Worm (Caenorhabditis elegans) whole organism, L4/young adult: ENCODE measurements around the gene psme-3.

ENCODE experiments used
- W03F9.2 ChIP-seq: fragments of 150-350 bp; optimal IDR thresholded peaks from 2 replicates; lab custom pipeline; 2014; ENCODE audit warnings: missing biosample characterization, missing genetic modification characterization
- him-1 ChIP-seq: sonication (generic microtip); optimal IDR thresholded peaks from 2 replicates; lab custom pipeline; 2016; ENCODE audit warnings: missing genotype, missing genetic modification reagents, missing genetic modification characterization, missing compliant biosample characterization

DNA sequence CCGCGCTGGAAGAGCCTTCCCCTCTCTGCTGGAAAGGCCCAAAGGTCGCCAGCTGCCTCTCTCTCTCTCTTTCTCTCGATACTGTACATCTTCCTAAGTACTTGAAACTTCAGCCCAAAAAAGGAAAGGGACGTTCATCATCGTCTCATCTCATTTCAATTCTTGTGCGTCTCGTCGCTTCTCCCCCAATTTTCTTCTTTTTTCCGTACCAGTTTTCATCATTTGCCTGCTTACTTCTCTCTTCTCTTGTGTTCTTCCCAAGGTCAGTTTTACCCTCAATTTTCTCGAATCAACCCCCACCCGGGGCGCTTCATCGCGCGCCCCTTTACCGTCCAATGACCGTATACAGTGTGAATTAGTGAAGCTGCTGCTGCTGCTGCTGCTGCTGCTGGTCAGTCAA is 8.3 kb upstream of the psme-3 start:
- TF ChIP-seq W03F9.2 (no peak), him-1 (tag; lab: Kevin White, UChicago) (no peak)
